Worm (Caenorhabditis elegans) whole organism, L2 larva: ENCODE data around the gene pals-19.

ENCODE experiments used
- C34F6.9 ChIP-seq: fragments of 150-350 bp; optimal IDR thresholded peaks from 2 replicates; lab custom pipeline; 2014; ENCODE audit warnings: missing biosample characterization, missing genetic modification characterization
- F13H6.1 ChIP-seq: sonication (generic microtip); optimal IDR thresholded peaks from 2 replicates; lab custom pipeline; 2016; ENCODE audit warnings: missing genetic modification characterization, missing compliant biosample characterization
- R02D3.7 ChIP-seq: fragments of 150-350 bp; optimal IDR thresholded peaks from 2 replicates; lab custom pipeline; 2014; ENCODE audit warnings: missing biosample characterization, missing genetic modification characterization
- ZK546.5 ChIP-seq: sonication (generic microtip); optimal IDR thresholded peaks from 2 replicates; lab custom pipeline; 2017; ENCODE audit warnings: missing biosample characterization, missing genetic modification characterization
- alr-1 ChIP-seq: fragments of 150-350 bp; optimal IDR thresholded peaks from 2 replicates; lab custom pipeline; 2014; ENCODE audit warnings: missing biosample characterization, missing genetic modification characterization
- aly-2 ChIP-seq: fragments of 150-350 bp; optimal IDR thresholded peaks from 2 replicates; lab custom pipeline; 2014; ENCODE audit warnings: missing biosample characterization, missing genetic modification characterization
- ama-1 ChIP-seq: fragments of 150-350 bp; optimal IDR thresholded peaks from 2 replicates; lab custom pipeline; 2018; ENCODE audit warnings: inconsistent platforms
- blmp-1 ChIP-seq: sonication (generic microtip); optimal IDR thresholded peaks from 2 replicates; lab custom pipeline; 2017; ENCODE audit warnings: missing genetic modification characterization, mild to moderate bottlenecking, missing compliant biosample characterization, antibody characterized with exemption, moderate library complexity; ENCODE audit not compliant: insufficient read depth
- ceh-16 ChIP-seq: fragments of 150-350 bp; optimal IDR thresholded peaks from 2 replicates; lab custom pipeline; 2014; ENCODE audit warnings: missing biosample characterization, missing genetic modification characterization
- ceh-82 ChIP-seq: fragments of 150-350 bp; optimal IDR thresholded peaks from 2 replicates; lab custom pipeline; 2014; ENCODE audit warnings: missing biosample characterization, missing genetic modification characterization
- crh-2 ChIP-seq: sonication (generic microtip); optimal IDR thresholded peaks from 2 replicates; lab custom pipeline; 2017; ENCODE audit warnings: missing biosample characterization, missing genetic modification characterization
- dmd-4 ChIP-seq: sonication (generic microtip); optimal IDR thresholded peaks from 2 replicates; lab custom pipeline; 2017; ENCODE audit warnings: missing biosample characterization, missing genetic modification characterization
- elt-1 ChIP-seq: fragments of 150-350 bp; optimal IDR thresholded peaks from 2 replicates; lab custom pipeline; 2014; ENCODE audit warnings: missing biosample characterization, missing genetic modification characterization
- elt-3 ChIP-seq: sonication (generic microtip); optimal IDR thresholded peaks from 2 replicates; lab custom pipeline; 2017; ENCODE audit warnings: missing biosample characterization, missing genetic modification characterization
- fos-1 ChIP-seq: fragments of 150-350 bp; optimal IDR thresholded peaks from 2 replicates; lab custom pipeline; 2014; ENCODE audit warnings: missing biosample characterization, missing genetic modification characterization
- gmeb-1 ChIP-seq: fragments of 150-350 bp; optimal IDR thresholded peaks from 2 replicates; lab custom pipeline; 2014; ENCODE audit warnings: missing biosample characterization, missing genetic modification characterization
- lsy-2 ChIP-seq, 2 experiments: fragments of 150-350 bp in 1 of 2; sonication (generic microtip) in 1 of 2; optimal IDR thresholded peaks; 2 replicates each; lab custom pipeline; 2014 to 2017; ENCODE audit warnings: missing biosample characterization in 2 of 2, missing genetic modification characterization in 2 of 2
- mbf-1 ChIP-seq: sonication (generic microtip); optimal IDR thresholded peaks from 2 replicates; lab custom pipeline; 2017; ENCODE audit warnings: missing biosample characterization, missing genetic modification characterization
- mdl-1 ChIP-seq, 2 experiments: fragments of 150-350 bp in 1 of 2; sonication (generic microtip) in 1 of 2; optimal IDR thresholded peaks; 2 replicates each; lab custom pipeline; 2017; ENCODE audit warnings: missing biosample characterization in 2 of 2, missing genetic modification characterization in 2 of 2
- nhr-10 ChIP-seq: sonication (generic microtip); optimal IDR thresholded peaks from 2 replicates; lab custom pipeline; 2017; ENCODE audit warnings: missing biosample characterization, missing genetic modification characterization
- nhr-129 ChIP-seq: fragments of 150-350 bp; optimal IDR thresholded peaks from 2 replicates; lab custom pipeline; 2014; ENCODE audit warnings: missing biosample characterization, missing genetic modification characterization
- nhr-23 ChIP-seq: fragments of 150-350 bp; optimal IDR thresholded peaks from 2 replicates; lab custom pipeline; 2014; ENCODE audit warnings: missing biosample characterization, missing genetic modification reagents, missing genetic modification characterization
- nhr-6 ChIP-seq: fragments of 150-350 bp; optimal IDR thresholded peaks from 2 replicates; lab custom pipeline; 2014; ENCODE audit warnings: missing biosample characterization, missing genetic modification characterization
- nhr-77 ChIP-seq: fragments of 150-350 bp; optimal IDR thresholded peaks from 2 replicates; lab custom pipeline; 2014; ENCODE audit warnings: missing biosample characterization, missing genetic modification characterization
- peb-1 ChIP-seq: fragments of 150-350 bp; optimal IDR thresholded peaks from 2 replicates; lab custom pipeline; 2014; ENCODE audit warnings: missing biosample characterization, missing genetic modification characterization
- sem-4 ChIP-seq: fragments of 150-350 bp; optimal IDR thresholded peaks from 2 replicates; lab custom pipeline; 2014; ENCODE audit warnings: missing biosample characterization, missing genetic modification reagents, missing genetic modification characterization
- skn-1 ChIP-seq: sonication (generic microtip); optimal IDR thresholded peaks from 2 replicates; lab custom pipeline; 2017; ENCODE audit warnings: missing biosample characterization, missing genetic modification characterization
- sma-9 ChIP-seq, 2 experiments: fragments of 150-350 bp in 1 of 2; sonication (generic microtip) in 1 of 2; optimal IDR thresholded peaks; 2 replicates each; lab custom pipeline; 2014 to 2016; ENCODE audit warnings: missing genetic modification characterization in 2 of 2, mild to moderate bottlenecking in 1 of 2, missing biosample characterization in 1 of 2, missing compliant biosample characterization in 1 of 2, missing genetic modification reagents in 1 of 2, moderate library complexity in 1 of 2
- snpc-4 ChIP-seq: fragments of 150-350 bp; optimal IDR thresholded peaks from 2 replicates; lab custom pipeline; 2014; ENCODE audit warnings: missing biosample characterization, missing genetic modification characterization
- unc-39 ChIP-seq: fragments of 150-350 bp; optimal IDR thresholded peaks from 2 replicates; lab custom pipeline; 2014; ENCODE audit warnings: missing biosample characterization, missing genetic modification characterization
- unc-55 ChIP-seq: fragments of 150-350 bp; sonication (generic microtip); optimal IDR thresholded peaks from 3 replicates; lab custom pipeline; 2014; ENCODE audit warnings: missing biosample characterization, missing genetic modification reagents, missing genetic modification characterization
- unc-62 ChIP-seq: fragments of 150-350 bp; optimal IDR thresholded peaks from 2 replicates; lab custom pipeline; 2014; ENCODE audit warnings: missing biosample characterization, missing genetic modification reagents, missing genetic modification characterization
- zag-1 ChIP-seq: fragments of 150-350 bp; optimal IDR thresholded peaks from 2 replicates; lab custom pipeline; 2014; ENCODE audit warnings: missing biosample characterization, missing genetic modification characterization
- ztf-1 ChIP-seq: fragments of 200-800 bp; sonication (Bioruptor generic); conservative IDR thresholded peaks from 2 replicates; pipeline ENCODE4 v1.3.6; 2022; ENCODE audit warnings: missing genetic modification characterization, missing compliant biosample characterization
- ztf-11 ChIP-seq: sonication (generic microtip); optimal IDR thresholded peaks from 2 replicates; lab custom pipeline; 2017; ENCODE audit warnings: missing biosample characterization, missing genetic modification characterization

Gene pals-19

ce11 chrIII:1427126-1427525 lies 25.4 kb downstream of the pals-19 start, which contains the start of gene lelo-2:
Gene lelo-2 (minus strand): TSS chrIII:1427226.
- no peak for TF ChIP-seq C34F6.9
- no peak for TF ChIP-seq R02D3.7 (tag; lab: Kevin White, UChicago)
- TF ChIP-seq ztf-1 (GFP tag; lab: Robert Waterston, UW): no peak
- TF ChIP-seq, all 48 proteins: peak for 0

- TF ChIP-seq nhr-129 (tag; lab: Kevin White, UChicago): no peak
- TF ChIP-seq blmp-1 (tag; lab: Kevin White, UChicago): no peak
- TF ChIP-seq ztf-11: no peak
- no peak for TF ChIP-seq crh-2 (tag; lab: Kevin White, UChicago)
- TF ChIP-seq unc-62 (GFP tag; lab: Kevin White, UChicago): no peak
- TF ChIP-seq C34F6.9: no peak
- no peak for TF ChIP-seq elt-1 (tag; lab: Kevin White, UChicago)
- TF ChIP-seq dmd-4 (tag; lab: Kevin White, UChicago): no peak
- TF ChIP-seq snpc-4 (tag; lab: Kevin White, UChicago): no peak
- TF ChIP-seq fos-1 (tag; lab: Kevin White, UChicago): no peak
- no peak for TF ChIP-seq skn-1 (tag; lab: Kevin White, UChicago)
- no peak for TF ChIP-seq alr-1 (tag; lab: Kevin White, UChicago)
- no peak for TF ChIP-seq sem-4
- TF ChIP-seq nhr-23 (tag; lab: Kevin White, UChicago): no peak
- no peak for TF ChIP-seq peb-1 (tag; lab: Kevin White, UChicago)
- TF ChIP-seq nhr-10: no peak
Measured at ce11 chrIII:1428448-1428847, 26.7 kb downstream of the pals-19 start.

ce11 chrIII:1429275-1429674 lies 27.5 kb downstream of the pals-19 start:
- TF ChIP-seq nhr-6 (tag; lab: Kevin White, UChicago): no peak
- TF ChIP-seq ZK546.5 (tag; lab: Kevin White, UChicago): no peak
- TF ChIP-seq sma-9 (GFP tag; optimal IDR thresholded peaks at IDR 0.05; lab: Kevin White, UChicago): no peak
- no peak for TF ChIP-seq sma-9 (tag; optimal IDR thresholded peaks at IDR 0.05; lab: Kevin White, UChicago)
- no peak for TF ChIP-seq ama-1
- no peak for TF ChIP-seq unc-39 (tag; lab: Kevin White, UChicago)
- TF ChIP-seq aly-2 (tag; lab: Kevin White, UChicago): no peak
- no peak for TF ChIP-seq lsy-2 (tag; optimal IDR thresholded peaks at IDR 0.05; lab: Kevin White, UChicago)
- TF ChIP-seq nhr-77 (tag; lab: Kevin White, UChicago): no peak
- TF ChIP-seq nhr-23 (tag; lab: Kevin White, UChicago): no peak
- TF ChIP-seq mbf-1 (tag; lab: Kevin White, UChicago): no peak
- no peak for TF ChIP-seq peb-1 (tag; lab: Kevin White, UChicago)
- no peak for TF ChIP-seq skn-1 (tag; lab: Kevin White, UChicago)
- no peak for TF ChIP-seq blmp-1 (tag; lab: Kevin White, UChicago)
- no peak for TF ChIP-seq nhr-10

ce11 chrIII:1429920-1430437 lies 28.2 kb downstream of the pals-19 start:
- TF ChIP-seq C34F6.9 (peak; percentile 16), sem-4 (no peak), mdl-1 (tag; optimal IDR thresholded peaks at IDR 0.05; lab: Kevin White, UChicago) (peak in 1 of 2 experiments; percentile 24), lsy-2 (tag; optimal IDR thresholded peaks at IDR 0.05; lab: Kevin White, UChicago) (peak in 1 of 2 experiments; percentile 44), unc-55 (GFP tag; lab: Kevin White, UChicago) (peak; percentile 12), crh-2 (tag; lab: Kevin White, UChicago) (no peak)

ce11 chrIII:1436738-1437137 lies 35.0 kb downstream of the pals-19 start:
- TF ChIP-seq elt-3 (tag; lab: Kevin White, UChicago) (no peak), lsy-2 (tag; optimal IDR thresholded peaks at IDR 0.05; lab: Kevin White, UChicago) (peak; percentile 27 to 77)

ce11 chrIII:1439609-1440008 lies 37.9 kb downstream of the pals-19 start:
- TF ChIP-seq fos-1 (tag; lab: Kevin White, UChicago) (no peak), mdl-1 (tag; optimal IDR thresholded peaks at IDR 0.05; lab: Kevin White, UChicago) (no peak), blmp-1 (tag; lab: Kevin White, UChicago) (no peak), ceh-82 (no peak), zag-1 (tag; lab: Kevin White, UChicago) (no peak), F13H6.1 (tag; lab: Kevin White, UChicago) (no peak), unc-55 (GFP tag; lab: Kevin White, UChicago) (no peak), ceh-16 (tag; lab: Kevin White, UChicago) (no peak), gmeb-1 (tag; lab: Kevin White, UChicago) (no peak)
